Fruit fly (Drosophila melanogaster) Kc167 (cell line): ENCODE measurements around the gene Mst84Da.

Source experiments
- Sin3A ChIP-seq: fragments of >200 bp; optimal IDR thresholded peaks from 2 replicates; lab custom pipeline; 2018; ENCODE audit warnings: missing external identifiers
- insv ChIP-seq: fragments of >200 bp; optimal IDR thresholded peaks from 3 replicates; lab custom pipeline; 2018; ENCODE audit warnings: missing external identifiers
- psq ChIP-seq: fragments of >200 bp; optimal IDR thresholded peaks from 2 replicates; lab custom pipeline; 2017; ENCODE audit warnings: missing external identifiers

DNA sequence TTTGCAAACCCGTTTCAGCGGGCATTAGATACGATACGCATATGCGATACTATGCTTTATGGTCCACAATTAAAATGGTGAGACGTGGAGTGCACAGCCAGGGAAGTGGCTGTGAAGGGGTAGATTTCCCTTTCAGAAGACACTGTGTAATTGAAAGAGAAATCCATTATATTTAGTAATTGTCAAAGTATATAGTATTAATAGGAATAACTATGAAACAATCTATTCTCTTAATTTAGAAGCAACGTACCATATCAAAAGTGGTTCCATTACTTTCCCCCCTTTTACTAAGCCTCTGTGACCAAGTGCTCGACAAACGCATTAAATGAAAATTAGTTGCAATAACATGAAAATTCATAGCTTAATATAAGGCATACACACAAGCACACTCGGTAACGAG lies 35.0 kb upstream of the Mst84Da start:
- no peak for TF ChIP-seq insv (lab: Kevin White, UChicago)
- no peak for TF ChIP-seq psq (lab: Kevin White, UChicago)
- TF ChIP-seq Sin3A (lab: Kevin White, UChicago): no peak
